4 fruit fly cellular contexts compared by ENCODE assay signal in genomic region chrX:16640260-16641100, dm6.
TF ChIP-seq lines count a peak whose summit lies in the region.

Gene SNRPG, minus strand, starts transcription at chrX:16640419.
Gene mthl1, plus strand, starts transcription at chrX:16640968.

TF ChIP-seq in whole organism, adult, 20 proteins besides CTCF, POLR2A, EP300 and RAD21 (continued from another document):
- TF ChIP-seq bab1 (GFP tag; optimal IDR thresholded peaks at IDR 0.05; lab: Kevin White, UChicago) (peak; percentile 58), ovo (GFP tag; optimal IDR thresholded peaks at IDR 0.05; lab: Kevin White, UChicago) (peak; percentile 36)

TF ChIP-seq in whole organism, embryonic, 481 proteins besides CTCF, POLR2A, EP300 and RAD21 (continued from another document and continues in another):
- no peak for TF ChIP-seq CG11398 (GFP tag; optimal IDR thresholded peaks at IDR 0.05; lab: Kevin White, UChicago)
- TF ChIP-seq Lhr (GFP tag; optimal IDR thresholded peaks at IDR 0.05; lab: Kevin White, UChicago) = peak; percentile 86
- peak; percentile 70 for TF ChIP-seq CG2116 (GFP tag; optimal IDR thresholded peaks at IDR 0.05; lab: Kevin White, UChicago)
- TF ChIP-seq chm (GFP tag; IDR thresholded peaks at IDR 0.05; lab: Robert Waterston, UW) = peak; percentile 69
- TF ChIP-seq CG4424 (GFP tag; optimal IDR thresholded peaks at IDR 0.05; lab: Kevin White, UChicago) = peak; percentile 76
- peak; percentile 85 for TF ChIP-seq Sry-δ (GFP tag; optimal IDR thresholded peaks at IDR 0.05; lab: Kevin White, UChicago)
- TF ChIP-seq dmrt11E (tag; optimal IDR thresholded peaks at IDR 0.05; lab: Kevin White, UChicago) = peak; percentile 64
- TF ChIP-seq toy (GFP tag; IDR thresholded peaks at IDR 0.05; lab: Robert Waterston, UW) = peak; percentile 78
- TF ChIP-seq Ptx1 (GFP tag; IDR thresholded peaks at IDR 0.05; lab: Robert Waterston, UW) = peak; percentile 95
- TF ChIP-seq MTF-1 (GFP tag; optimal IDR thresholded peaks at IDR 0.05; lab: Kevin White, UChicago; ENCODE audit: borderline replicate concordance) = no peak
- peak; percentile 58 to 73 for TF ChIP-seq chif (GFP tag; optimal IDR thresholded peaks at IDR 0.05; lab: Kevin White, UChicago)
- peak; percentile 60; the same call in 2 of the 3 replicates for TF ChIP-seq CG6791 (GFP tag; IDR thresholded peaks at IDR 0.05; lab: Robert Waterston, UW; ENCODE audit: partially characterized antibody)
- peak; percentile 79 for TF ChIP-seq CG11695 (GFP tag; IDR thresholded peaks at IDR 0.05; lab: Robert Waterston, UW)
- TF ChIP-seq prd (optimal IDR thresholded peaks at IDR 0.05; lab: Kevin White, UChicago) = no peak
- peak; percentile 97 for TF ChIP-seq prd (GFP tag; IDR thresholded peaks at IDR 0.05; lab: Robert Waterston, UW)
- peak; percentile 54 for TF ChIP-seq CG12104 (GFP tag; optimal IDR thresholded peaks at IDR 0.05; lab: Kevin White, UChicago)
- TF ChIP-seq tx (GFP tag; optimal IDR thresholded peaks at IDR 0.05; lab: Kevin White, UChicago) = peak; percentile 77
- TF ChIP-seq Sox100B (GFP tag; optimal IDR thresholded peaks at IDR 0.05; lab: Kevin White, UChicago) = peak; percentile 14
- no peak for TF ChIP-seq BtbVII (GFP tag; optimal IDR thresholded peaks at IDR 0.05; lab: Kevin White, UChicago)
- peak; percentile 90 for TF ChIP-seq chn (GFP tag; optimal IDR thresholded peaks at IDR 0.05; lab: Kevin White, UChicago)
- no peak for TF ChIP-seq CG15601 (tag; optimal IDR thresholded peaks at IDR 0.05; lab: Kevin White, UChicago)
- no peak for TF ChIP-seq salm (tag; optimal IDR thresholded peaks at IDR 0.05; lab: Kevin White, UChicago)
- peak; percentile 70 to 80 for TF ChIP-seq Pdp1 (GFP tag; optimal IDR thresholded peaks at IDR 0.05; lab: Kevin White, UChicago)
- TF ChIP-seq Camta (GFP tag; optimal IDR thresholded peaks at IDR 0.05; lab: Kevin White, UChicago) = no peak
- peak; percentile 82 for TF ChIP-seq CG9797 (GFP tag; optimal IDR thresholded peaks at IDR 0.05; lab: Kevin White, UChicago)
- peak; percentile 90 for TF ChIP-seq ara (GFP tag; IDR thresholded peaks at IDR 0.05; lab: Robert Waterston, UW)
- TF ChIP-seq insv (GFP tag; optimal IDR thresholded peaks at IDR 0.05; lab: Kevin White, UChicago) = peak in 1 of 2 experiments; percentile 35
- TF ChIP-seq Six4 (GFP tag; optimal IDR thresholded peaks at IDR 0.05; lab: Kevin White, UChicago) = peak; percentile 33
- peak; percentile 81 for TF ChIP-seq CG16779 (GFP tag; IDR thresholded peaks at IDR 0.05; lab: Robert Waterston, UW)
- peak; percentile 79 for TF ChIP-seq Dll (GFP tag; IDR thresholded peaks at IDR 0.05; lab: Robert Waterston, UW; ENCODE audit: partially characterized antibody)
- peak; percentile 2 for TF ChIP-seq CG12299 (tag; optimal IDR thresholded peaks at IDR 0.05; lab: Kevin White, UChicago)
- peak; percentile 81 for TF ChIP-seq pho (GFP tag; optimal IDR thresholded peaks at IDR 0.05; lab: Kevin White, UChicago)
- TF ChIP-seq dysf (GFP tag; IDR thresholded peaks at IDR 0.05; lab: Robert Waterston, UW) = peak; percentile 94
- TF ChIP-seq schlank (tag; optimal IDR thresholded peaks at IDR 0.05; lab: Kevin White, UChicago) = no peak
- TF ChIP-seq pb (GFP tag; optimal IDR thresholded peaks at IDR 0.05; lab: Kevin White, UChicago) = peak; percentile 49
- no peak for TF ChIP-seq CG15479 (GFP tag; optimal IDR thresholded peaks at IDR 0.05; lab: Kevin White, UChicago)
- TF ChIP-seq CG2129 (GFP tag; IDR thresholded peaks at IDR 0.05; lab: Robert Waterston, UW; ENCODE audit: partially characterized antibody) = no peak
- TF ChIP-seq psq (GFP tag; optimal IDR thresholded peaks at IDR 0.05; lab: Kevin White, UChicago) = peak; percentile 23
- peak in 1 of 2 experiments; percentile 64 for TF ChIP-seq bsh (GFP tag; optimal IDR thresholded peaks at IDR 0.05; lab: Kevin White, UChicago)
- no peak for TF ChIP-seq CG2875 (GFP tag; optimal IDR thresholded peaks at IDR 0.05; lab: Kevin White, UChicago)
- TF ChIP-seq CG14014 (GFP tag; IDR thresholded peaks at IDR 0.05; lab: Robert Waterston, UW) = peak; percentile 94
- peak in 1 of 2 experiments; percentile 62 for TF ChIP-seq tll (GFP tag; optimal IDR thresholded peaks at IDR 0.05; lab: Kevin White, UChicago)

TF ChIP-seq in whole organism, prepupa, 60 proteins besides CTCF, POLR2A, EP300 and RAD21 (continued from another document):
- TF ChIP-seq cyc (GFP tag; optimal IDR thresholded peaks at IDR 0.05; lab: Kevin White, UChicago) (peak; percentile 89), acj6 (GFP tag; optimal IDR thresholded peaks at IDR 0.05; lab: Kevin White, UChicago) (peak; percentile 75), Hr4 (GFP tag; optimal IDR thresholded peaks at IDR 0.05; lab: Kevin White, UChicago) (peak; percentile 53), OdsH (GFP tag; optimal IDR thresholded peaks at IDR 0.05; lab: Kevin White, UChicago) (peak; percentile 80), Ets96B (tag; optimal IDR thresholded peaks at IDR 0.05; lab: Kevin White, UChicago) (peak; percentile 54), vri (GFP tag; optimal IDR thresholded peaks at IDR 0.05; lab: Kevin White, UChicago) (peak; percentile 20), Smox (GFP tag; optimal IDR thresholded peaks at IDR 0.05; lab: Kevin White, UChicago) (peak; percentile 78), Met (GFP tag; optimal IDR thresholded peaks at IDR 0.05; lab: Kevin White, UChicago) (peak; percentile 75), CG32006 (GFP tag; optimal IDR thresholded peaks at IDR 0.05; lab: Kevin White, UChicago) (peak; percentile 87), CG34406 (GFP tag; optimal IDR thresholded peaks at IDR 0.05; lab: Kevin White, UChicago) (peak; percentile 66), CG15336 (GFP tag; IDR thresholded peaks at IDR 0.05; lab: Robert Waterston, UW) (peak; percentile 83), Sox14 (GFP tag; optimal IDR thresholded peaks at IDR 0.05; lab: Kevin White, UChicago) (peak; percentile 82), Sox15 (GFP tag; optimal IDR thresholded peaks at IDR 0.05; lab: Kevin White, UChicago) (peak; percentile 85), CG8632 (GFP tag; optimal IDR thresholded peaks at IDR 0.05; lab: Kevin White, UChicago) (peak; percentile 67), svp (GFP tag; lab: Kevin White, UChicago) (peak; percentile 94), dac (GFP tag; optimal IDR thresholded peaks at IDR 0.05; lab: Kevin White, UChicago) (peak; percentile 69), fd85E (GFP tag; optimal IDR thresholded peaks at IDR 0.05; lab: Kevin White, UChicago) (no peak), CG10631 (GFP tag; optimal IDR thresholded peaks at IDR 0.05; lab: Kevin White, UChicago) (peak; percentile 81), CG3032 (tag; optimal IDR thresholded peaks at IDR 0.05; lab: Kevin White, UChicago) (peak; percentile 73), net (GFP tag; optimal IDR thresholded peaks at IDR 0.05; lab: Kevin White, UChicago) (peak; percentile 70), Eip78C (GFP tag; lab: Kevin White, UChicago) (peak; percentile 89), fkh (GFP tag; optimal IDR thresholded peaks at IDR 0.05; lab: Kevin White, UChicago) (no peak), CG31627 (GFP tag; optimal IDR thresholded peaks at IDR 0.05; lab: Kevin White, UChicago) (peak; percentile 91), CG1621 (tag; optimal IDR thresholded peaks at IDR 0.05; lab: Kevin White, UChicago) (peak; percentile 63), Eip93F (GFP tag; optimal IDR thresholded peaks at IDR 0.05; lab: Kevin White, UChicago) (peak; percentile 70), CG6276 (GFP tag; optimal IDR thresholded peaks at IDR 0.05; lab: Kevin White, UChicago) (peak; percentile 58), CG6808 (GFP tag; optimal IDR thresholded peaks at IDR 0.05; lab: Kevin White, UChicago) (peak; percentile 36), Hr39 (GFP tag; optimal IDR thresholded peaks at IDR 0.05; lab: Kevin White, UChicago) (peak; percentile 90), salr (GFP tag; optimal IDR thresholded peaks at IDR 0.05; lab: Kevin White, UChicago) (peak; percentile 71 to 81), CG3919 (GFP tag; optimal IDR thresholded peaks at IDR 0.05; lab: Kevin White, UChicago) (peak; percentile 85), pdm3 (GFP tag; optimal IDR thresholded peaks at IDR 0.05; lab: Kevin White, UChicago) (peak; percentile 87), CG6854 (GFP tag; optimal IDR thresholded peaks at IDR 0.05; lab: Kevin White, UChicago) (no peak), lz (GFP tag; optimal IDR thresholded peaks at IDR 0.05; lab: Kevin White, UChicago) (peak; percentile 83), fd59A (GFP tag; optimal IDR thresholded peaks at IDR 0.05; lab: Kevin White, UChicago) (peak; percentile 43), ss (GFP tag; optimal IDR thresholded peaks at IDR 0.05; lab: Kevin White, UChicago) (peak in 1 of 2 experiments; percentile 56), CG11762 (GFP tag; optimal IDR thresholded peaks at IDR 0.05; lab: Kevin White, UChicago; ENCODE audit: insufficient read depth) (peak; percentile 63), CG8119 (GFP tag; IDR thresholded peaks at IDR 0.05; lab: Robert Waterston, UW) (peak; percentile 81), Gug (GFP tag; IDR thresholded peaks at IDR 0.05; lab: Robert Waterston, UW) (peak; percentile 88), achi (GFP tag; optimal IDR thresholded peaks at IDR 0.05; lab: Kevin White, UChicago) (peak; percentile 72), CG6163 (GFP tag; IDR thresholded peaks at IDR 0.05; lab: Robert Waterston, UW) (peak; percentile 95), CG11902 (GFP tag; optimal IDR thresholded peaks at IDR 0.05; lab: Kevin White, UChicago) (peak; percentile 81)

TF ChIP-seq in whole organism, wandering third instar larva, 38 proteins besides CTCF, POLR2A, EP300 and RAD21 (continued from another document):
- TF ChIP-seq psq (GFP tag; optimal IDR thresholded peaks at IDR 0.05; lab: Kevin White, UChicago) (peak; percentile 56), OdsH (GFP tag; optimal IDR thresholded peaks at IDR 0.05; lab: Kevin White, UChicago) (no peak), N (GFP tag; optimal IDR thresholded peaks at IDR 0.05; lab: Kevin White, UChicago) (peak; percentile 93), pan (optimal IDR thresholded peaks at IDR 0.05; lab: Kevin White, UChicago) (no peak), brk (GFP tag; optimal IDR thresholded peaks at IDR 0.05; lab: Kevin White, UChicago) (no peak), sv (GFP tag; optimal IDR thresholded peaks at IDR 0.05; lab: Kevin White, UChicago) (peak; percentile 7), GATAd (GFP tag; optimal IDR thresholded peaks at IDR 0.05; lab: Kevin White, UChicago) (no peak), Mio (GFP tag; optimal IDR thresholded peaks at IDR 0.05; lab: Kevin White, UChicago) (no peak), Abd-B (GFP tag; optimal IDR thresholded peaks at IDR 0.05; lab: Kevin White, UChicago) (no peak), lola (GFP tag; optimal IDR thresholded peaks at IDR 0.05; lab: Kevin White, UChicago) (peak; percentile 15), HLH106 (tag; optimal IDR thresholded peaks at IDR 0.05; lab: Kevin White, UChicago) (peak; percentile 75), jim (GFP tag; optimal IDR thresholded peaks at IDR 0.05; lab: Kevin White, UChicago) (no peak), fru (GFP tag; optimal IDR thresholded peaks at IDR 0.05; lab: Kevin White, UChicago) (peak; percentile 52), CG9705 (GFP tag; optimal IDR thresholded peaks at IDR 0.05; lab: Kevin White, UChicago) (peak; percentile 61), Hr78 (GFP tag; optimal IDR thresholded peaks at IDR 0.05; lab: Kevin White, UChicago) (peak; percentile 39), sage (GFP tag; optimal IDR thresholded peaks at IDR 0.05; lab: Kevin White, UChicago) (peak; percentile 34), Myc (optimal IDR thresholded peaks at IDR 0.05; lab: Kevin White, UChicago) (peak; percentile 33)
